Fruit fly (Drosophila melanogaster) whole organism, embryonic: ENCODE results near the gene UQCR-14L.
A peak's percentile ranks its signal among the peaks of the same experiment; 100 is the strongest.

Source experiments
- Adf1 ChIP-seq: fragments of 200-800 bp; sonication (Bioruptor generic); IDR thresholded peaks from 2 replicates; pipeline ENCODE4 v1.3.6; 2022; ENCODE audit warnings: missing biosample characterization, missing genetic modification characterization
- CG11247 ChIP-seq: fragments of 200-800 bp; sonication (Bioruptor generic); IDR thresholded peaks from 2 replicates; pipeline ENCODE4 v1.3.6; 2022; ENCODE audit warnings: missing biosample characterization, missing genetic modification characterization
- CG11456 ChIP-seq: fragments of 200-800 bp; sonication (Bioruptor generic); IDR thresholded peaks from 3 replicates; pipeline ENCODE4 v1.3.6; 2022; ENCODE audit warnings: missing biosample characterization, missing genetic modification characterization
- CG11560 ChIP-seq: fragments of 200-800 bp; sonication (Bioruptor generic); IDR thresholded peaks from 3 replicates; pipeline ENCODE4 v1.3.6; 2022; ENCODE audit warnings: missing biosample characterization, missing genetic modification characterization
- CG11695 ChIP-seq: fragments of 200-800 bp; sonication (Bioruptor generic); IDR thresholded peaks from 3 replicates; pipeline ENCODE4 v1.3.6; 2022; ENCODE audit warnings: missing biosample characterization, missing genetic modification characterization
- CG13424 ChIP-seq: fragments of 200-800 bp; sonication (Bioruptor generic); optimal IDR thresholded peaks from 2 replicates; lab custom pipeline; 2019; ENCODE audit warnings: missing biosample characterization, mild to moderate bottlenecking, missing genetic modification characterization, moderate library complexity
- CG17359 ChIP-seq: fragments of 200-800 bp; sonication (Bioruptor generic); optimal IDR thresholded peaks from 3 replicates; lab custom pipeline; 2018; ENCODE audit warnings: missing biosample characterization, mild to moderate bottlenecking, missing genetic modification characterization, moderate library complexity
- CG17568 ChIP-seq: fragments of 200-800 bp; sonication (Bioruptor generic); optimal IDR thresholded peaks from 2 replicates; lab custom pipeline; 2018; ENCODE audit warnings: missing biosample characterization, mild to moderate bottlenecking, missing genetic modification characterization, moderate library complexity
- CG18262 ChIP-seq: fragments of 200-800 bp; optimal IDR thresholded peaks from 3 replicates; lab custom pipeline; 2019; ENCODE audit warnings: missing biosample characterization, mild to moderate bottlenecking, missing genetic modification characterization, moderate library complexity
- CG2875 ChIP-seq: fragments of 200-800 bp; sonication (Bioruptor generic); optimal IDR thresholded peaks from 2 replicates; lab custom pipeline; 2017; ENCODE audit warnings: missing biosample characterization, mild to moderate bottlenecking, missing genetic modification characterization, missing genetic modification reagents
- CG32767 ChIP-seq: fragments of 200-800 bp; sonication (Bioruptor generic); IDR thresholded peaks from 2 replicates; pipeline ENCODE4 v1.3.6; 2022; ENCODE audit warnings: missing biosample characterization, missing genetic modification characterization
- CG3726 ChIP-seq: fragments of 200-800 bp; sonication (Bioruptor generic); IDR thresholded peaks from 3 replicates; pipeline ENCODE4, ENCODE4 v1.3.6; 2022; ENCODE audit warnings: missing biosample characterization, missing genetic modification characterization
- CG5245 ChIP-seq: fragments of 200-800 bp; sonication (Bioruptor generic); optimal IDR thresholded peaks from 3 replicates; lab custom pipeline; 2016; ENCODE audit warnings: missing biosample characterization, missing genetic modification characterization
- CG8089 ChIP-seq: fragments of 200-800 bp; sonication (Bioruptor generic); optimal IDR thresholded peaks from 3 replicates; lab custom pipeline; 2016; ENCODE audit warnings: missing biosample characterization, missing genetic modification characterization
- CG8765 ChIP-seq: fragments of 200-800 bp; sonication (Bioruptor generic); IDR thresholded peaks from 2 replicates; pipeline ENCODE4 v1.3.6; 2022; ENCODE audit warnings: missing biosample characterization, missing genetic modification characterization
- CG9215 ChIP-seq: fragments of 200-800 bp; sonication (Bioruptor generic); IDR thresholded peaks from 2 replicates; pipeline ENCODE4 v1.3.6; 2022; ENCODE audit warnings: missing biosample characterization, missing genetic modification characterization
- CG9727 ChIP-seq: fragments of 200-800 bp; sonication (Bioruptor generic); optimal IDR thresholded peaks from 3 replicates; lab custom pipeline; 2017; ENCODE audit warnings: missing biosample characterization, mild to moderate bottlenecking, missing genetic modification characterization
- CG9876 ChIP-seq: fragments of 200-800 bp; sonication (Bioruptor generic); optimal IDR thresholded peaks from 2 replicates; lab custom pipeline; 2016; ENCODE audit warnings: missing biosample characterization, missing genetic modification characterization
- Camta ChIP-seq: fragments of 200-800 bp; sonication (Bioruptor generic); optimal IDR thresholded peaks from 2 replicates; lab custom pipeline; 2016; ENCODE audit warnings: missing biosample characterization, missing genetic modification characterization
- Deaf1 ChIP-seq: fragments of 200-800 bp; optimal IDR thresholded peaks from 3 replicates; lab custom pipeline; 2019; ENCODE audit warnings: missing biosample characterization, mild to moderate bottlenecking, missing genetic modification characterization, moderate library complexity
- Dip3 ChIP-seq: fragments of 200-800 bp; sonication (Bioruptor generic); optimal IDR thresholded peaks from 3 replicates; lab custom pipeline; 2016; ENCODE audit warnings: missing biosample characterization, missing genetic modification characterization
- Dref ChIP-seq: fragments of 200-800 bp; sonication (Bioruptor generic); IDR thresholded peaks from 2 replicates; pipeline ENCODE4 v1.3.6; 2022; ENCODE audit warnings: missing biosample characterization, missing genetic modification characterization
- Hey ChIP-seq: fragments of 200-800 bp; sonication (Bioruptor generic); optimal IDR thresholded peaks from 3 replicates; lab custom pipeline; 2018; ENCODE audit warnings: missing biosample characterization, mild to moderate bottlenecking, missing genetic modification characterization
- Hsf ChIP-seq: fragments of 200-800 bp; sonication (Bioruptor generic); optimal IDR thresholded peaks from 3 replicates; lab custom pipeline; 2016; ENCODE audit warnings: missing biosample characterization, missing genetic modification characterization
- Meics ChIP-seq: fragments of 200-800 bp; sonication (Bioruptor generic); optimal IDR thresholded peaks from 2 replicates; lab custom pipeline; 2017; ENCODE audit warnings: missing biosample characterization, mild to moderate bottlenecking, missing genetic modification characterization
- Pdp1 ChIP-seq, 2 experiments: fragments of 200-800 bp; sonication (Bioruptor generic); optimal IDR thresholded peaks; 3 replicates each; lab custom pipeline; 2016; ENCODE audit warnings: missing biosample characterization in 2 of 2, missing genetic modification characterization in 2 of 2, mild to moderate bottlenecking in 1 of 2, moderate library complexity in 1 of 2
- Tbp ChIP-seq: fragments of >200 bp; optimal IDR thresholded peaks from 2 replicates; lab custom pipeline; 2018; ENCODE audit warnings: missing biosample characterization, missing genetic modification characterization
- chm ChIP-seq: fragments of 200-800 bp; sonication (Bioruptor generic); IDR thresholded peaks from 2 replicates; pipeline ENCODE4 v1.3.6; 2022; ENCODE audit warnings: missing biosample characterization, missing genetic modification characterization
- crol ChIP-seq: fragments of 200-800 bp; sonication (Bioruptor generic); IDR thresholded peaks from 2 replicates; pipeline ENCODE4 v1.3.6; 2022; ENCODE audit warnings: missing biosample characterization, missing genetic modification characterization
- dysf ChIP-seq: fragments of 200-800 bp; sonication (Bioruptor generic); IDR thresholded peaks from 3 replicates; pipeline ENCODE4 v1.3.6; 2022; ENCODE audit warnings: missing biosample characterization, missing genetic modification characterization
- exex ChIP-seq: fragments of 200-800 bp; sonication (Bioruptor generic); optimal IDR thresholded peaks from 4 replicates; lab custom pipeline; 2018; ENCODE audit warnings: missing biosample characterization, mild to moderate bottlenecking, missing genetic modification characterization, moderate library complexity
- gce ChIP-seq: fragments of 200-800 bp; sonication (Bioruptor generic); IDR thresholded peaks from 3 replicates; pipeline ENCODE4 v1.3.6; 2022; ENCODE audit warnings: missing biosample characterization, missing genetic modification characterization
- gem ChIP-seq: fragments of 200-800 bp; sonication (Bioruptor generic); optimal IDR thresholded peaks from 2 replicates; lab custom pipeline; 2019; ENCODE audit warnings: missing biosample characterization, mild to moderate bottlenecking, missing genetic modification characterization, moderate library complexity
- grau ChIP-seq: fragments of 200-800 bp; optimal IDR thresholded peaks from 3 replicates; lab custom pipeline; 2019; ENCODE audit warnings: missing biosample characterization, mild to moderate bottlenecking, missing genetic modification characterization, moderate library complexity
- h ChIP-seq: fragments of >200 bp; optimal IDR thresholded peaks from 2 replicates; lab custom pipeline; 2017
- her ChIP-seq: fragments of 200-800 bp; sonication (Bioruptor generic); optimal IDR thresholded peaks from 2 replicates; lab custom pipeline; 2016; ENCODE audit warnings: missing biosample characterization, missing genetic modification characterization
- hkb ChIP-seq, 2 experiments: fragments of 200-800 bp in 1 of 2; fragments of >200 bp in 1 of 2; sonication (Bioruptor generic) in 1 of 2; IDR thresholded peaks in 1 of 2; optimal IDR thresholded peaks in 1 of 2; 2 replicates each; pipeline versions ENCODE4 v1.3.6 to Lab custom; 2017 to 2022; ENCODE audit warnings: missing biosample characterization in 1 of 2, missing genetic modification characterization in 1 of 2
- jumu ChIP-seq: fragments of 200-800 bp; sonication (Bioruptor generic); optimal IDR thresholded peaks from 3 replicates; lab custom pipeline; 2016; ENCODE audit warnings: missing biosample characterization, missing genetic modification characterization
- lbe ChIP-seq: fragments of 200-800 bp; sonication (Bioruptor generic); optimal IDR thresholded peaks from 2 replicates; lab custom pipeline; 2016; ENCODE audit warnings: missing biosample characterization, mild to moderate bottlenecking, missing genetic modification characterization
- nerfin-1 ChIP-seq: fragments of 200-800 bp; sonication (Bioruptor generic); optimal IDR thresholded peaks from 3 replicates; lab custom pipeline; 2019; ENCODE audit warnings: missing biosample characterization, mild to moderate bottlenecking, missing genetic modification characterization, moderate library complexity
- nmo ChIP-seq: fragments of 200-800 bp; sonication (Bioruptor generic); optimal IDR thresholded peaks from 2 replicates; lab custom pipeline; 2018; ENCODE audit warnings: missing biosample characterization, mild to moderate bottlenecking, missing genetic modification characterization, moderate library complexity
- org-1 ChIP-seq: fragments of 200-800 bp; sonication (Bioruptor generic); optimal IDR thresholded peaks from 2 replicates; lab custom pipeline; 2017; ENCODE audit warnings: missing biosample characterization, missing genetic modification characterization
- pita ChIP-seq: fragments of 200-800 bp; sonication (Bioruptor generic); optimal IDR thresholded peaks from 2 replicates; lab custom pipeline; 2017; ENCODE audit warnings: missing biosample characterization, mild to moderate bottlenecking, missing genetic modification characterization
- pnt ChIP-seq: fragments of 200-800 bp; sonication (Bioruptor generic); optimal IDR thresholded peaks from 3 replicates; lab custom pipeline; 2016; ENCODE audit warnings: missing biosample characterization, missing genetic modification characterization
- prd ChIP-seq, 3 experiments: fragments of >200 bp in 2 of 3; fragments of 200-800 bp in 1 of 3; sonication (Bioruptor generic) in 1 of 3; optimal IDR thresholded peaks in 2 of 3; IDR thresholded peaks in 1 of 3; 2 replicates in 2 of 3; 3 replicates in 1 of 3; pipeline versions ENCODE4 v1.3.6 to Lab custom; 2017 to 2022; ENCODE audit warnings: missing biosample characterization in 1 of 3, missing genetic modification characterization in 1 of 3
- tna ChIP-seq: fragments of 200-800 bp; sonication (Bioruptor generic); IDR thresholded peaks from 2 replicates; pipeline ENCODE4 v1.3.6; 2022; ENCODE audit warnings: missing biosample characterization, missing genetic modification characterization; ENCODE audit not compliant: partially characterized antibody
- vfl ChIP-seq: fragments of 200-800 bp; sonication (Bioruptor generic); optimal IDR thresholded peaks from 2 replicates; lab custom pipeline; 2016; ENCODE audit warnings: missing biosample characterization, missing genetic modification characterization
- wek ChIP-seq: fragments of 200-800 bp; sonication (Bioruptor generic); optimal IDR thresholded peaks from 3 replicates; lab custom pipeline; 2018; ENCODE audit warnings: missing biosample characterization, mild to moderate bottlenecking, missing genetic modification characterization, moderate library complexity
- yki ChIP-seq: fragments of >200 bp; optimal IDR thresholded peaks from 3 replicates; lab custom pipeline; 2018

The UQCR-14L gene

DNA sequence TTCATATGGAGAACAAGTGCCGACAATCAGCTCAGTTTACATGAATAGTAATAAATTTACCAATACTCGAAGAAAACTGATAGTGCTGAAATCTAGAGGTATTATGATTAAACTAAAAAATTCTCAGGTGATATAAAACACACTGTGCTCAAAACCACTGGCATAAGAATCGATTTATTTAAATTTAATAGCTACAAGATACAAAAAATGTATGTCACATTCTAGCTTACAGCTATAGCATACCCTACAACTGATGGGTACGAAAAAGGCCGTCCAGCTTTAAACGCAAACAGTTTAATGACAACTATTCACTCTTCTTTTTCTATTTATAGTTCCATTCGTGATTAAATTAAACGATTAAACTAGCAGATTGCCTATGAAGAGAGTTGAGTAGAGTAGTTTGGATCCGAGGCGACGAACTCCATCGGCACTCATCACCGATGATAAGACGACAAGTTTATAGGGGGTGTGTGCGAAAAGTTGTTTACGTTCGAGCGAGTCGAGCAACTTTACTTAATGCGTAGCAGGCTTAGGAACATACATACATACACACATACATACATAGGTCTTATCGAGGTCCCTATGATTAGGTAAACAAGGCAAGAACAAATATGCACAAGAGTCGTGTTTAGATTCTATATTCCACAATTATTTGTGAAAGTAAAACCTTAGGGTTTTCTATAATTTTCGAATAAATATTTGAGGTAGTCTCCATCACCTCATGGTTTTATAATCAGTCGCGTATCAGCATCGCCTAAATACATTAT, 35.1 kb downstream of the UQCR-14L start (continued):
- TF ChIP-seq jumu (GFP tag; lab: Kevin White, UChicago) (peak; percentile 36), grau (tag; lab: Kevin White, UChicago) (peak; percentile 74), Adf1 (peak; percentile 55), CG11456 (GFP tag; lab: Robert Waterston, UW) (peak; percentile 71; the same call in 2 of the 3 replicates), CG3726 (GFP tag; lab: Robert Waterston, UW) (peak; percentile 69), Dip3 (GFP tag; lab: Kevin White, UChicago) (peak; percentile 79), gem (tag; lab: Kevin White, UChicago) (peak; percentile 70), Hey (tag; lab: Kevin White, UChicago) (peak; percentile 33), pnt (GFP tag; lab: Kevin White, UChicago) (peak; percentile 62), yki (lab: Kevin White, UChicago) (no peak), crol (GFP tag; lab: Robert Waterston, UW) (0 out of 2 replicates have a peak, but pooled peaks have one; percentile 19), nerfin-1 (tag; lab: Kevin White, UChicago) (peak; percentile 67), her (GFP tag; lab: Kevin White, UChicago) (peak; percentile 32), exex (tag; lab: Kevin White, UChicago) (peak; percentile 67), lbe (GFP tag; lab: Kevin White, UChicago) (no peak), CG8765 (GFP tag; lab: Robert Waterston, UW) (no peak; the same call in 1 of the 2 replicates), CG8089 (GFP tag; lab: Kevin White, UChicago) (peak; percentile 74), wek (peak; percentile 79), Hsf (GFP tag; lab: Kevin White, UChicago) (peak; percentile 49), CG11695 (GFP tag; lab: Robert Waterston, UW) (peak; percentile 53), h (lab: Kevin White, UChicago) (no peak), prd (optimal IDR thresholded peaks at IDR 0.05; lab: Kevin White, UChicago) (no peak), prd (GFP tag; IDR thresholded peaks at IDR 0.05; lab: Robert Waterston, UW) (peak; percentile 70), hkb (optimal IDR thresholded peaks at IDR 0.05; lab: Kevin White, UChicago) (no peak), hkb (GFP tag; IDR thresholded peaks at IDR 0.05; lab: Robert Waterston, UW) (peak; percentile 51), Tbp (GFP tag; lab: Kevin White, UChicago) (no peak), dysf (GFP tag; lab: Robert Waterston, UW) (peak; percentile 74), CG2875 (GFP tag; lab: Kevin White, UChicago) (peak; percentile 85), CG5245 (GFP tag; lab: Kevin White, UChicago) (peak; percentile 15), CG13424 (tag; lab: Kevin White, UChicago) (peak; percentile 47), tna (GFP tag; lab: Robert Waterston, UW) (no peak), nmo (GFP tag; lab: Kevin White, UChicago) (peak; percentile 36), CG9876 (GFP tag; lab: Kevin White, UChicago) (peak; percentile 50), CG17359 (tag; lab: Kevin White, UChicago) (peak; percentile 76), Camta (peak; percentile 71), CG32767 (GFP tag; lab: Robert Waterston, UW) (peak; percentile 54), CG11560 (tag; lab: Robert Waterston, UW) (peak; percentile 11), chm (GFP tag; lab: Robert Waterston, UW) (peak; percentile 95), CG11247 (peak; percentile 76), pita (no peak), vfl (peak; percentile 43), CG18262 (peak; percentile 59), Dref (GFP tag; lab: Robert Waterston, UW) (no peak; the same call in 1 of the 2 replicates), CG9727 (GFP tag; lab: Kevin White, UChicago) (peak; percentile 89), CG17568 (peak; percentile 51), gce (GFP tag; lab: Robert Waterston, UW) (peak; percentile 72; the same call in 2 of the 3 replicates), Pdp1 (GFP tag; optimal IDR thresholded peaks at IDR 0.05; lab: Kevin White, UChicago) (peak; percentile 49 to 73), Deaf1 (peak; percentile 27), org-1 (GFP tag; lab: Kevin White, UChicago) (peak; percentile 74), CG9215 (GFP tag; lab: Robert Waterston, UW) (no peak; the same call in none of the 2 replicates), Meics (peak; percentile 83)
